Fruit fly (Drosophila melanogaster) whole organism, pupa: ENCODE results near the gene Alp12.

Experiments used
- CG10348 ChIP-seq: fragments of 200-800 bp; sonication (Bioruptor generic); IDR thresholded peaks from 2 replicates; pipeline ENCODE4 v1.3.6; 2022; ENCODE audit warnings: missing biosample characterization, missing genetic modification characterization
- CG12605 ChIP-seq: fragments of 200-800 bp; sonication (Bioruptor generic); IDR thresholded peaks from 2 replicates; pipeline ENCODE4 v1.3.6; 2022; ENCODE audit warnings: missing biosample characterization, missing genetic modification characterization
- CG14655 ChIP-seq: fragments of 200-800 bp; sonication (Bioruptor generic); optimal IDR thresholded peaks from 3 replicates; lab custom pipeline; 2017; ENCODE audit warnings: mild to moderate bottlenecking, missing biosample characterization, missing genetic modification reagents, missing genetic modification characterization
- gl ChIP-seq: fragments of 200-800 bp; sonication (Bioruptor generic); optimal IDR thresholded peaks from 2 replicates; lab custom pipeline; 2018; ENCODE audit warnings: missing biosample characterization, mild to moderate bottlenecking, missing genetic modification characterization

DNA sequence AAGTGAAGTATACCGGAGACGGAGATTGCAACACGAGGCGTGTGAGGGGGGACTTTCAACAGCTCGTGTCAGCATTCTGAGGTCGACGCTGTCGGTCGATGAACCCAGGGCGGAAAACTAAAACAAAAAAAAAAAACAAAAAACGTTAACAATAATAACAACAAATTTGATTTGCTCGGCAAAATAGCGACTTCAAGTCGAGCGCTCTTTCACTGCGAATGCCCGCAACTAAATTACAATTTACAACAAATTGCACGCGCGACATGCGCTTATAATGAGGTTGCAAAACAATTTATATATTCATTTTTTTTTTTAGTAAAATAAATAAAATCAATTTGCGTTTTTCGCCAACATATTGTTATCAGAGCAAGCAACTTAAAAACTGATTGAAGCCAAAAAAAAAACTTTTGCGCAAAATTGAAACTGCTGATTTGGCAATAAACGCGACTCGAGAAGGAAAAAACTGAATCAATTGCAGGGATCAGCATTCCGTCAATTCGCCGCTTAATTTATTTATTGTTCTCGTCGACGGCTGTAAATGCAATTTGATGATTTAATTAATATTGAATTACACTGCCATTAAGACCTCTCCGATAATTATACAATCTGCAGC lies 49.7 kb downstream of the Alp12 start:
- no peak for TF ChIP-seq CG10348 (GFP tag; lab: Robert Waterston, UW)
- no peak for TF ChIP-seq CG12605 (GFP tag; lab: Robert Waterston, UW)
- TF ChIP-seq CG14655 = no peak
- no peak for TF ChIP-seq gl (tag; lab: Kevin White, UChicago)
